Worm (Caenorhabditis elegans) whole organism, L3 larva: ENCODE data around the gene dnj-17.
"Not testable (repeated sequence)": the region's sequence is repeated elsewhere in the genome, so short reads cannot be mapped to it uniquely, and the experiment has no call there.

Experiments used
- R02D3.7 ChIP-seq: fragments of 150-350 bp; optimal IDR thresholded peaks from 2 replicates; lab custom pipeline; 2014; ENCODE audit warnings: missing biosample characterization, missing genetic modification characterization
- ZK546.5 ChIP-seq: sonication (generic microtip); optimal IDR thresholded peaks from 2 replicates; lab custom pipeline; 2017; ENCODE audit warnings: missing biosample characterization, missing genetic modification characterization
- aly-2 ChIP-seq: fragments of 150-350 bp; optimal IDR thresholded peaks from 2 replicates; lab custom pipeline; 2014; ENCODE audit warnings: missing biosample characterization, missing genetic modification characterization
- ceh-16 ChIP-seq: sonication (generic microtip); optimal IDR thresholded peaks from 2 replicates; lab custom pipeline; 2017; ENCODE audit warnings: missing biosample characterization, missing genetic modification characterization
- ceh-28 ChIP-seq: fragments of 150-350 bp; optimal IDR thresholded peaks from 2 replicates; lab custom pipeline; 2014; ENCODE audit warnings: missing biosample characterization, missing genetic modification reagents, missing genetic modification characterization
- ceh-82 ChIP-seq: fragments of 150-350 bp; optimal IDR thresholded peaks from 2 replicates; lab custom pipeline; 2014; ENCODE audit warnings: missing biosample characterization, missing genetic modification characterization
- daf-12 ChIP-seq: fragments of 150-350 bp; optimal IDR thresholded peaks from 2 replicates; lab custom pipeline; 2014; ENCODE audit warnings: missing biosample characterization, missing genetic modification reagents, missing genetic modification characterization
- egl-27 ChIP-seq: sonication (generic microtip); optimal IDR thresholded peaks from 4 replicates; lab custom pipeline; 2017; ENCODE audit warnings: missing biosample characterization, missing genetic modification reagents, missing genetic modification characterization
- egl-5 ChIP-seq: fragments of 150-350 bp; optimal IDR thresholded peaks from 2 replicates; lab custom pipeline; 2017; ENCODE audit warnings: missing biosample characterization, missing genetic modification reagents, missing genetic modification characterization, inconsistent platforms
- elt-1 ChIP-seq: fragments of 150-350 bp; optimal IDR thresholded peaks from 2 replicates; lab custom pipeline; 2014; ENCODE audit warnings: missing biosample characterization, missing genetic modification characterization
- elt-2 ChIP-seq: sonication (generic microtip); optimal IDR thresholded peaks from 2 replicates; lab custom pipeline; 2016; ENCODE audit warnings: missing genetic modification reagents, mild to moderate bottlenecking, missing genetic modification characterization, missing compliant biosample characterization
- elt-3 ChIP-seq, 3 experiments: fragments of 150-350 bp in 1 of 3; sonication (generic microtip) in 2 of 3; optimal IDR thresholded peaks; 2 replicates in 2 of 3; 4 replicates in 1 of 3; lab custom pipeline; 2014 to 2017; ENCODE audit warnings: missing biosample characterization in 3 of 3, missing genetic modification characterization in 3 of 3
- eor-1 ChIP-seq, 2 experiments: fragments of 150-350 bp; optimal IDR thresholded peaks; 2 replicates each; lab custom pipeline; 2014 to 2018; ENCODE audit warnings: missing biosample characterization in 2 of 2, missing genetic modification characterization in 2 of 2
- fkh-10 ChIP-seq: sonication (generic microtip); optimal IDR thresholded peaks from 2 replicates; lab custom pipeline; 2017; ENCODE audit warnings: missing biosample characterization, missing genetic modification reagents, missing genetic modification characterization
- fkh-2 ChIP-seq: fragments of 150-350 bp; optimal IDR thresholded peaks from 2 replicates; lab custom pipeline; 2014; ENCODE audit warnings: missing biosample characterization, missing genetic modification reagents, missing genetic modification characterization
- hmg-11 ChIP-seq: sonication (generic microtip); optimal IDR thresholded peaks from 2 replicates; lab custom pipeline; 2016; ENCODE audit warnings: missing genetic modification characterization, missing compliant biosample characterization
- jun-1 ChIP-seq: fragments of 150-350 bp; optimal IDR thresholded peaks from 2 replicates; lab custom pipeline; 2014; ENCODE audit warnings: missing biosample characterization, missing genetic modification reagents, missing genetic modification characterization
- lin-15B ChIP-seq: fragments of 150-350 bp; optimal IDR thresholded peaks from 2 replicates; lab custom pipeline; 2014; ENCODE audit warnings: missing biosample characterization, missing genetic modification characterization
- lin-39 ChIP-seq: fragments of 150-350 bp; optimal IDR thresholded peaks from 2 replicates; lab custom pipeline; 2018; ENCODE audit warnings: missing biosample characterization, missing genetic modification reagents, missing genetic modification characterization
- lsy-12 ChIP-seq: sonication (generic microtip); optimal IDR thresholded peaks from 2 replicates; lab custom pipeline; 2016; ENCODE audit warnings: mild to moderate bottlenecking, missing genetic modification characterization, missing compliant biosample characterization
- mml-1 ChIP-seq: fragments of 150-350 bp; sonication (generic microtip); optimal IDR thresholded peaks from 3 replicates; lab custom pipeline; 2014; ENCODE audit warnings: missing biosample characterization, missing genetic modification characterization
- nhr-23 ChIP-seq: fragments of 150-350 bp; optimal IDR thresholded peaks from 2 replicates; lab custom pipeline; 2014; ENCODE audit warnings: missing biosample characterization, missing genetic modification reagents, missing genetic modification characterization
- nhr-237 ChIP-seq: fragments of 150-350 bp; optimal IDR thresholded peaks from 2 replicates; lab custom pipeline; 2014; ENCODE audit warnings: missing biosample characterization, missing genetic modification characterization
- nhr-25 ChIP-seq: sonication (generic microtip); optimal IDR thresholded peaks from 2 replicates; lab custom pipeline; 2017; ENCODE audit warnings: missing biosample characterization, missing genetic modification characterization
- nhr-43 ChIP-seq: sonication (generic microtip); optimal IDR thresholded peaks from 2 replicates; lab custom pipeline; 2016; ENCODE audit warnings: mild to moderate bottlenecking, missing genetic modification characterization, missing compliant biosample characterization; ENCODE audit not compliant: poor library complexity, severe bottlenecking
- nhr-76 ChIP-seq: fragments of 150-350 bp; sonication (generic microtip); optimal IDR thresholded peaks from 5 replicates; lab custom pipeline; 2014; ENCODE audit warnings: missing biosample characterization, missing genetic modification characterization
- nhr-77 ChIP-seq: fragments of 150-350 bp; optimal IDR thresholded peaks from 2 replicates; lab custom pipeline; 2014; ENCODE audit warnings: missing biosample characterization, missing genetic modification characterization
- pqm-1 ChIP-seq: fragments of 150-350 bp; optimal IDR thresholded peaks from 2 replicates; lab custom pipeline; 2017; ENCODE audit warnings: missing biosample characterization, missing genetic modification characterization, inconsistent platforms
- sea-2 ChIP-seq: fragments of 150-350 bp; sonication (generic microtip); optimal IDR thresholded peaks from 4 replicates; lab custom pipeline; 2014; ENCODE audit warnings: missing biosample characterization, missing genetic modification reagents, missing genetic modification characterization
- skn-1 ChIP-seq: fragments of 150-350 bp; optimal IDR thresholded peaks from 2 replicates; lab custom pipeline; 2014; ENCODE audit warnings: missing biosample characterization, missing genetic modification characterization
- snpc-4 ChIP-seq: fragments of 150-350 bp; optimal IDR thresholded peaks from 2 replicates; lab custom pipeline; 2014; ENCODE audit warnings: missing biosample characterization, missing genetic modification characterization
- unc-39 ChIP-seq: sonication (generic microtip); optimal IDR thresholded peaks from 4 replicates; lab custom pipeline; 2017; ENCODE audit warnings: missing biosample characterization, missing genetic modification characterization
- zag-1 ChIP-seq: fragments of 150-350 bp; optimal IDR thresholded peaks from 2 replicates; lab custom pipeline; 2014; ENCODE audit warnings: missing biosample characterization, missing genetic modification characterization
- ztf-11 ChIP-seq: fragments of 150-350 bp; optimal IDR thresholded peaks from 2 replicates; lab custom pipeline; 2014; ENCODE audit warnings: missing biosample characterization, missing genetic modification characterization
- ztf-4 ChIP-seq: fragments of 150-350 bp; optimal IDR thresholded peaks from 2 replicates; lab custom pipeline; 2014; ENCODE audit warnings: missing biosample characterization, missing genetic modification characterization

dnj-17 gene

ce11 chrIII:13402934-13403333 lies 9.8 kb upstream of the dnj-17 start, which contains the start of gene mig-18:
Gene mig-18 (plus strand): TSS chrIII:13403234.
- TF ChIP-seq lsy-12 (no peak), lin-39 (no peak), elt-3 (tag; optimal IDR thresholded peaks at IDR 0.05; lab: Kevin White, UChicago) (no peak), pqm-1 (no peak), nhr-23 (tag; lab: Kevin White, UChicago) (no peak), sea-2 (GFP tag; lab: Kevin White, UChicago) (no peak), unc-39 (tag; lab: Kevin White, UChicago) (no peak), ceh-82 (no peak), elt-2 (tag; lab: Kevin White, UChicago) (no peak), R02D3.7 (tag; lab: Kevin White, UChicago) (no peak), nhr-76 (no peak), egl-5 (tag; lab: Kevin White, UChicago) (no peak), ztf-4 (tag; lab: Kevin White, UChicago) (no peak), nhr-25 (tag; lab: Kevin White, UChicago) (no peak), snpc-4 (tag; lab: Kevin White, UChicago) (no peak), ceh-28 (no peak), fkh-2 (tag; lab: Kevin White, UChicago) (no peak), ZK546.5 (tag; lab: Kevin White, UChicago) (no peak), ztf-11 (tag; lab: Kevin White, UChicago) (no peak), fkh-10 (GFP tag; lab: Kevin White, UChicago) (no peak)

- TF ChIP-seq nhr-23 (tag; lab: Kevin White, UChicago); skn-1; mml-1 (tag; lab: Kevin White, UChicago): not testable (repeated sequence)
Observed at ce11 chrIII:13401673-13402258, 8.6 kb upstream of the dnj-17 start, which contains the start of the genes srlf-9 and srlf-10. Gene srlf-9 (minus strand): TSS chrIII:13401773. Gene srlf-10 (plus strand): TSS chrIII:13402208.

ce11 chrIII:13395262-13395661 lies 2.1 kb upstream of the dnj-17 start, which contains the start of gene F11F1.1:
Gene F11F1.1 (plus strand): TSS chrIII:13395562.
- TF ChIP-seq sea-2 (GFP tag; lab: Kevin White, UChicago) (no peak), nhr-25 (tag; lab: Kevin White, UChicago) (no peak)

- TF ChIP-seq daf-12 (tag; lab: Kevin White, UChicago) (no peak), elt-3 (tag; optimal IDR thresholded peaks at IDR 0.05; lab: Kevin White, UChicago) (peak in 1 of 3 experiments; percentile 37), nhr-25 (tag; lab: Kevin White, UChicago) (peak; percentile 33), nhr-43 (tag; lab: Kevin White, UChicago) (no peak), fkh-10 (GFP tag; lab: Kevin White, UChicago) (no peak)
Observed at ce11 chrIII:13393647-13394046, 508 bp upstream of the dnj-17 start, which contains the start of gene qdpr-1. Gene qdpr-1 (plus strand): TSS chrIII:13393910.

ce11 chrIII:13390789-13391188 lies 2.4 kb downstream of the dnj-17 start:
- TF ChIP-seq ceh-16 (tag; lab: Kevin White, UChicago) (no peak), hmg-11 (no peak), nhr-76 (no peak), nhr-77 (no peak), unc-39 (tag; lab: Kevin White, UChicago) (no peak), lin-15B (no peak), fkh-2 (tag; lab: Kevin White, UChicago) (no peak), mml-1 (tag; lab: Kevin White, UChicago) (no peak)

- TF ChIP-seq R02D3.7 (tag; lab: Kevin White, UChicago) (no peak), fkh-10 (GFP tag; lab: Kevin White, UChicago) (no peak), jun-1 (tag; lab: Kevin White, UChicago) (no peak), nhr-237 (tag; lab: Kevin White, UChicago) (no peak), lin-15B (no peak), ztf-4 (tag; lab: Kevin White, UChicago) (no peak), zag-1 (no peak), elt-3 (tag; optimal IDR thresholded peaks at IDR 0.05; lab: Kevin White, UChicago) (no peak), fkh-2 (tag; lab: Kevin White, UChicago) (no peak), nhr-43 (tag; lab: Kevin White, UChicago) (no peak), mml-1 (tag; lab: Kevin White, UChicago) (no peak), aly-2 (no peak), nhr-76 (no peak), snpc-4 (tag; lab: Kevin White, UChicago) (no peak), ZK546.5 (tag; lab: Kevin White, UChicago) (no peak), elt-1 (no peak), lin-39 (no peak), egl-27 (tag; lab: Kevin White, UChicago) (no peak), sea-2 (GFP tag; lab: Kevin White, UChicago) (no peak), eor-1 (tag; optimal IDR thresholded peaks at IDR 0.05; lab: Kevin White, UChicago) (no peak)
Observed at ce11 chrIII:13389078-13389477, 4.1 kb downstream of the dnj-17 start, which contains the start of gene T03F6.3. Gene T03F6.3 (plus strand): TSS chrIII:13389395.
